Fruit fly (Drosophila melanogaster): Measurements from ENCODE around the gene CG8563.

CG8563 gene

DNA sequence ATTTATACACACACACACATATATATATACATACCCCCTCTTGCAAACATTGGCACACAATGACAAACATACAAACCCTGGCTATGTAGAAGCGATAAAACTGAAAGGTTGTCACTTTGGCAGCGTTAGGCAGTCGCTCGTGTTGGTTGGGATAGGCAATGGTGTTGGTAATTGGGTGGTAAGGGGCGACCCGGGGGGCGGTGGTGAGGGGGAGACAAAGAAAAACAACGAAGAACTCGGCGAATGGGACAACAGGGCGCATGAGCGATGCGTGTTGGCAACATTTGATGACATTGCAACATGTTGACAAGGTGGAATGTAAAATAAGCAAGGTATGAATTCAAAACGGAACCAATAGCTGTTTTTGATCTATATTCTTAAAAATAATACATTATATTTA, 32.0 kb downstream of the CG8563 start:
- TF ChIP-seq rgr (GFP tag; optimal IDR thresholded peaks at IDR 0.05) (no peak), br (GFP tag; optimal IDR thresholded peaks at IDR 0.05) (no peak)

DNA sequence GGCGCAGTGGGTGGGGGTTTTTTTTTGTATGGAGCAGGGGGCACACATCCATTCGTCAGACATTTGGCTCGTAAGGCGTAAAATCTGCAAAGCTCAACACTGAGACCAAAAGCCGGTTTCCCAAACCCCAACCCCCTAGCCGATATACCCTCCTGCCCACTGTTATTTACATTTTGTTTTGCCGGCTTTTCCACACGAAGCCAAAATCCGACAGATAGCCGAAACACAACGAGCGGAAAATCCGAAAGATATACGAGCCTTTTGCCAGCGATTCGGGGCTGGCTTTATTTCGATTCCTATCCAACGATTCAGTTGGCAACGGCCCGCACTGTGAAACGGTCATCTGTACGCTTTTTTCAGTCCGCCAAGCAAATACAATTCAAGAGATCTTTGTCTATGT, 33.0 kb downstream of the CG8563 start, which contains the start of gene CG42458:
TSS of gene CG42458 (plus strand) at position 311 of the 400 bp plus-strand sequence.
- no peak for TF ChIP-seq Abd-B (GFP tag; optimal IDR thresholded peaks at IDR 0.05)
- no peak for TF ChIP-seq pan (optimal IDR thresholded peaks at IDR 0.05)
- no peak for TF ChIP-seq Hr83 (GFP tag; optimal IDR thresholded peaks at IDR 0.05; ENCODE audit: poor library complexity, severe bottlenecking)
- TF ChIP-seq sv (GFP tag; optimal IDR thresholded peaks at IDR 0.05), result no peak
- no peak for TF ChIP-seq dmrt93B (GFP tag; optimal IDR thresholded peaks at IDR 0.05)
- TF ChIP-seq CG32264 (GFP tag; optimal IDR thresholded peaks at IDR 0.05), result no peak
- TF ChIP-seq fru (GFP tag; optimal IDR thresholded peaks at IDR 0.05), result no peak
- no peak for TF ChIP-seq jim (GFP tag; optimal IDR thresholded peaks at IDR 0.05)
- TF ChIP-seq HLH106 (tag; optimal IDR thresholded peaks at IDR 0.05), result no peak
- no peak for TF ChIP-seq OdsH (GFP tag; optimal IDR thresholded peaks at IDR 0.05)
- TF ChIP-seq foxo (GFP tag; optimal IDR thresholded peaks at IDR 0.05), result no peak
- TF ChIP-seq usp (GFP tag; optimal IDR thresholded peaks at IDR 0.05), result no peak
- no peak for TF ChIP-seq Hr78 (GFP tag; optimal IDR thresholded peaks at IDR 0.05)
- TF ChIP-seq ey (GFP tag; optimal IDR thresholded peaks at IDR 0.05), result no peak
- TF ChIP-seq Dfd (GFP tag; optimal IDR thresholded peaks at IDR 0.05), result no peak
- no peak for TF ChIP-seq GATAd (GFP tag; optimal IDR thresholded peaks at IDR 0.05)
- no peak for TF ChIP-seq N (GFP tag; optimal IDR thresholded peaks at IDR 0.05)

DNA sequence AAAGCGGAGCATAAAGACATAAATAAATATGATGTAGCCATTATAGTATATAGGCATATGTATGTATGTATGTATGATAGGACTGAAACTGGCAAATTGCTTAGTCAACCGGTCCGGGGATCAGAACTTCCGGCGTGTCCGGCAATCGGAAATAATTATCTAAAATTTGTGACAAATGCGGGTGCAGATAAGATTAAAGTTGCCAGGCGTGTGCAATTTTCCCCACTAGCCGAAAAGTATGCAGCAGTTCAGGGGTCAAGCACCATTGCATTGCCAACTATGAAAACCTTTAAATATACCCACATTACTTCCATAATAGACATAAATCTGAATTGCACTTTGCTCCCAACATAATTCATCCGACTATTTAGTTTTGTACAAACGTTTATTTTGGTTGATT, 41.7 kb downstream of the CG8563 start:
- TF ChIP-seq h (GFP tag; optimal IDR thresholded peaks at IDR 0.05), result peak; percentile 4
- no peak for TF ChIP-seq lola (GFP tag; optimal IDR thresholded peaks at IDR 0.05)

DNA sequence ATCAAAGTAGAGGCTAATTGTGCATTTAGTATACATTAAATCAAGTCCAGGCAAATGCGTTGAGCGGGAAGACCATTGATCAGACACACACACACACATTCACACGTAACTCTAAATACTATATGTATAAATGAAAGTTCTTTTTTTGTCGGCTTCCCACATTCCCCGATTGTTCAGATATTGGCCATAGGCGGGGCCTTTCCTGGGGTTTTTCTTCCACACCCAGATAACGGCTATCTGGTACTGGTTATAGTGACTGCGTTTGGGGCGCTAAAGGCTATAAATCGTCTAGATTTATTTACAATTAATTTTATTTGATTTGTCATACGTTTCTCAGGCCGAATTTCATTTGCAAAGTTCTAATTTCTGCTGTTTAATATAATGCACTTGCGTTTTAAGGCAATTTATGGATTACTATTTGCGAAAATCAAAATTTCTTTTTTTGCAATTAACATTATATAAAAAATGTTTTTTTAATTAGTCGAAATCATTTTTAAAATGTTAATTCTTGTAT, 42.3 kb downstream of the CG8563 start:
- TF ChIP-seq dl (GFP tag; optimal IDR thresholded peaks at IDR 0.05; ENCODE audit: insufficient read depth in 1 of 2, partially characterized antibody in 2 of 2) (peak in 1 of 2 experiments; percentile 40), Rel (GFP tag; optimal IDR thresholded peaks at IDR 0.05) (no peak), Rel (tag; optimal IDR thresholded peaks at IDR 0.05) (peak; percentile 94), CG9705 (GFP tag; optimal IDR thresholded peaks at IDR 0.05) (no peak)

DNA sequence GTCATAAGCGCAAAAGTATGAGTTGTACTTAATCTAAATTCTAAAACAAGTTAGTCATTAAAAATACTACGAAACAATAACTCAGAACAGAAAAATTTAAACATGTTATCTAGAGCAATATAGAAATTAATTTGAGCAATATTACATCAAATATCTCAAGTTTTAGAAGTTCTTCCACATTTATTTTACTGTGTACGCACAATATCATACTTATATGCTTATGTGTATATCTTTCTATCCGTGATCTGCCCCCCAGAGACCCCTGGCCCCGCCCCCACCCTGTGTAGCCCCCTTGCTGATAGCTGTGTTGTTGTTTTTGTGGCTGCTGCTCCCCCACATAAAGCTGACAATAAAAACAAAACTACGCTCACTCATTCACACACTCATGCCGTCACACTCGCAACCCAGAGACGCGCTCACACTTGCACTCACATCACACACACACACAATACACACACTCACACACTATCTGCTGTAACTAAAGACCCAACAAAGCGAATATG, 42.8 kb downstream of the CG8563 start:
- TF ChIP-seq foxo (GFP tag; optimal IDR thresholded peaks at IDR 0.05) (peak in 1 of 2 experiments; percentile 15), ey (GFP tag; optimal IDR thresholded peaks at IDR 0.05) (no peak), Dfd (GFP tag; optimal IDR thresholded peaks at IDR 0.05) (peak; percentile 21)

DNA sequence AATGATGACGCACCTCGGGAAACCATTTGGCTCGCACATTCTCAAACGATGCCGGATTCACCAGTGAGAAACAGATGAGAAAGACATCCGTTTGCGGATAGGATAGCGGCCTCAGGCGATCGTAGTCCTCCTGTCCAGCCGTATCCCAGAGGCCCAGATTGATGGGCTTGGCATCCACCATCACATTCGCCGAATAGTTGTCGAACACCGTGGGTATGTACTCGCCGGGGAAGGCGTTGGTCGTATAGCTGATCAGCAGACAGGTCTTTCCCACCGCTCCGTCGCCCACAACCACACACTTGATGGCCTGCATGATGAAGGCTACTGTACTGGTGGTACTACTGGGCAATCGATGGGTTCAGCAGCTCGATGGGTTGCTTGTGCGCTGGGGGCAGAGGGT, 43.7 kb downstream of the CG8563 start:
- TF ChIP-seq br (GFP tag; optimal IDR thresholded peaks at IDR 0.05), result no peak

DNA sequence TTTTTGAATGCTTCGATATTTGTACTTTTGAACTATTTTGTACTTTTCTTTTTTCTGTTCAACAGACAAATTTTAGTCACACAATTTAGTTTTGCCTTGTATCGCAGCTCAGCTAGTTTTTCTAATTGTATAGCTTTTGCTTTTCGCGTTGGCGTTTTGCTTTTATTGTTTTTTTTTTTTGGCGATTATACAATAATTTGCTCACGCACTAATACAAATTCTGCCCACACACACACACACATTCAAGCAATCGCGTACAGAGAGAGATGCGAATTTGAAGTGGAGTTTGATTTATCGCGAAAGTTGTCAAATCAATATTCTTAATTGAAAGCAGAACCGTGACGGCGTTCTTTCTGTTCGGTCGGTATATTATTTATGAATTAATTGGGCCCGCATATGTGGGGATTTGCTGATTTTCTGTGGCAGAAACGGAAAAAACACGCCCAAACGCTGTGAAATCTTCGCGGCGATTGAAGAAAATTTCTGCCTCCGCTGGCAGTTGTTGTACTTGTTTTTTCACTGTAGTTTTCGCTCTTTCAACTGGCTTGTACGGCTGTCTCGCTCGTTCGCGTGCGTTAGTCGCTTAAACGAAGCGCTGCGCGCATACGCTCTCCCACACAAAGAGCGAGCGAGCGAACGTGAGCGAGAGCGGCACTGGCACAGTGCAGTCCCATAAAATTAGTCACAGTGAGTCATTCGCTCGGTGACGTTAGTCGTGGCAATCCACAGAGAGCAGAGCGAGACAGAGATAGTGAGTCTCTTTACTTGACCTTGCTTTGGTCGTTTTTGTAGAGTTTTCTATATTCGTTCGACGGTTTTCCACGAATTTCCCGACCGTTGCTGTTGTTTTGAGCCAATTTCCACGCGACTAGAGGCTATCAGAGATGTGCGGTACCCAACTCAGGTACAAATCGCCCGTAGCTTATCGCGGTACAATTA, 44.4 kb downstream of the CG8563 start, which contains the start of gene Rac2:
TSS of gene Rac2 (minus strand) at position 476 of the 939 bp plus-strand sequence.
- no peak for TF ChIP-seq CG9705 (GFP tag; optimal IDR thresholded peaks at IDR 0.05)
- TF ChIP-seq Hr83 (GFP tag; optimal IDR thresholded peaks at IDR 0.05; ENCODE audit: poor library complexity, severe bottlenecking), result no peak
- TF ChIP-seq CrebA (GFP tag; optimal IDR thresholded peaks at IDR 0.05; ENCODE audit: borderline replicate concordance), result no peak
- no peak for TF ChIP-seq CG32264 (GFP tag; optimal IDR thresholded peaks at IDR 0.05)
- peak; percentile 75 to 87 for TF ChIP-seq dl (GFP tag; optimal IDR thresholded peaks at IDR 0.05; ENCODE audit: insufficient read depth in 1 of 2, partially characterized antibody in 2 of 2)
- peak; percentile 60 for TF ChIP-seq HLH106 (tag; optimal IDR thresholded peaks at IDR 0.05)
- peak in 1 of 2 experiments; percentile 34 for TF ChIP-seq foxo (GFP tag; optimal IDR thresholded peaks at IDR 0.05)
- TF ChIP-seq brk (GFP tag; optimal IDR thresholded peaks at IDR 0.05), result no peak
- no peak for TF ChIP-seq Abd-B (GFP tag; optimal IDR thresholded peaks at IDR 0.05)
- no peak for TF ChIP-seq Hr78 (GFP tag; optimal IDR thresholded peaks at IDR 0.05)
- no peak for TF ChIP-seq GATAd (GFP tag; optimal IDR thresholded peaks at IDR 0.05)
- TF ChIP-seq ey (GFP tag; optimal IDR thresholded peaks at IDR 0.05), result peak; percentile 50
- TF ChIP-seq Jra (GFP tag; optimal IDR thresholded peaks at IDR 0.05), result peak; percentile 99
- TF ChIP-seq sage (GFP tag; optimal IDR thresholded peaks at IDR 0.05), result no peak
- TF ChIP-seq OdsH (GFP tag; optimal IDR thresholded peaks at IDR 0.05), result peak; percentile 37
- no peak for TF ChIP-seq Dfd (GFP tag; optimal IDR thresholded peaks at IDR 0.05)
- TF ChIP-seq woc (GFP tag; optimal IDR thresholded peaks at IDR 0.05), result peak; percentile 41
- TF ChIP-seq Dif (GFP tag; optimal IDR thresholded peaks at IDR 0.05; ENCODE audit: partially characterized antibody), result peak; percentile 94
- no peak for TF ChIP-seq sv (GFP tag; optimal IDR thresholded peaks at IDR 0.05)
- TF ChIP-seq lola (GFP tag; optimal IDR thresholded peaks at IDR 0.05), result no peak
- peak; percentile 21 for TF ChIP-seq dmrt93B (GFP tag; optimal IDR thresholded peaks at IDR 0.05)
- no peak for TF ChIP-seq pan (optimal IDR thresholded peaks at IDR 0.05)
- no peak for TF ChIP-seq jim (GFP tag; optimal IDR thresholded peaks at IDR 0.05)
- peak; percentile 28 for TF ChIP-seq Hnf4 (GFP tag; optimal IDR thresholded peaks at IDR 0.05)
- peak; percentile 65 for TF ChIP-seq h (GFP tag; optimal IDR thresholded peaks at IDR 0.05)
- peak; percentile 61 for TF ChIP-seq fru (GFP tag; optimal IDR thresholded peaks at IDR 0.05)
- TF ChIP-seq rgr (GFP tag; optimal IDR thresholded peaks at IDR 0.05), result peak; percentile 51
- peak; percentile 37 for TF ChIP-seq br (GFP tag; optimal IDR thresholded peaks at IDR 0.05)

All from whole organism, wandering third instar larva.